Worm (Caenorhabditis elegans) whole organism, late embryonic: Measurements from ENCODE around the gene aak-1.

Source experiments
- ama-1 ChIP-seq: fragments of 150-350 bp; optimal IDR thresholded peaks from 2 replicates; lab custom pipeline; 2014
- ceh-24 ChIP-seq: sonication (generic microtip); optimal IDR thresholded peaks from 2 replicates; lab custom pipeline; 2016; ENCODE audit warnings: mild to moderate bottlenecking, missing genetic modification characterization, missing compliant biosample characterization
- gmeb-2 ChIP-seq: sonication (generic microtip); optimal IDR thresholded peaks from 2 replicates; lab custom pipeline; 2016; ENCODE audit warnings: missing genetic modification characterization, inconsistent platforms, missing compliant biosample characterization
- mec-3 ChIP-seq: sonication (generic microtip); optimal IDR thresholded peaks from 2 replicates; lab custom pipeline; 2016; ENCODE audit warnings: borderline replicate concordance, missing genetic modification characterization, missing compliant biosample characterization
- nhr-11 ChIP-seq: fragments of 150-350 bp; optimal IDR thresholded peaks from 2 replicates; lab custom pipeline; 2014; ENCODE audit warnings: missing biosample characterization, missing genetic modification characterization

DNA sequence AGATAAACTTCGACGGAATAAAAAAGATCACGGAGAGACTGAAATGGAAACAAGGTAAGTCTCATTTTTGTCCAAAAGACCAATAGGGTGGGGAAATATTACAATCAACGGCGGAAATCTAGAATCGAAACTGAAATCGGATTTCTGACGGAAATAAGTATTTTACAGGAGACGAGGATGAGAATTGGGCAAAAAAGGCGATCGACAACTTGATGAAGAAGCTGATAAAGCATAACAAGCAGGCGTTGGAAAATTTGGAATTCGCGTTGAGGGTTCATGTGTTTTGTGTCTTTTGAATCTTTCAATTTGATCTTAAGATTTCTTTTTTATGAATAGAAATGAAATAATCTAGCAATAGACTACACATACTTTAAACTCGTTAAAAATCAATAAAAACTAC is 10.3 kb downstream of the aak-1 start, which contains the start of gene ugtp-1:
- TF ChIP-seq mec-3 (tag; lab: Kevin White, UChicago) (no peak), ceh-24 (tag; lab: Kevin White, UChicago) (no peak), ama-1 (lab: Kevin White, UChicago) (no peak), gmeb-2 (tag; lab: Kevin White, UChicago) (no peak), nhr-11 (tag; lab: Kevin White, UChicago) (no peak)
